Fruit fly (Drosophila melanogaster) whole organism, embryonic: ENCODE results near the gene CG5639.
A peak's percentile ranks its signal among the peaks of the same experiment; 100 is the strongest.

Source experiments
- Awh ChIP-seq: fragments of 200-800 bp; sonication (Bioruptor generic); IDR thresholded peaks from 2 replicates; pipeline ENCODE4, ENCODE4 v1.3.6; 2022; ENCODE audit warnings: missing biosample characterization, missing genetic modification characterization
- BEAF-32 ChIP-seq: fragments of 200-800 bp; sonication (Bioruptor generic); optimal IDR thresholded peaks from 3 replicates; lab custom pipeline; 2017; ENCODE audit warnings: missing biosample characterization, missing genetic modification characterization, mild to moderate bottlenecking, moderate library complexity, missing genetic modification reagents
- Blimp-1 ChIP-seq: fragments of 200-800 bp; sonication (Bioruptor generic); optimal IDR thresholded peaks from 3 replicates; lab custom pipeline; 2018; ENCODE audit warnings: missing biosample characterization, missing genetic modification characterization, mild to moderate bottlenecking, moderate library complexity, missing genetic modification reagents
- CG10321 ChIP-seq: fragments of 200-800 bp; sonication (Bioruptor generic); IDR thresholded peaks from 2 replicates; pipeline ENCODE4 v1.3.6; 2022; ENCODE audit warnings: missing biosample characterization, missing genetic modification characterization
- CG10431 ChIP-seq: fragments of 200-800 bp; sonication (Bioruptor generic); optimal IDR thresholded peaks from 3 replicates; lab custom pipeline; 2018; ENCODE audit warnings: missing biosample characterization, mild to moderate bottlenecking, missing genetic modification characterization
- CG10565 ChIP-seq: fragments of 200-800 bp; sonication (Bioruptor generic); optimal IDR thresholded peaks from 3 replicates; lab custom pipeline; 2016; ENCODE audit warnings: missing biosample characterization, mild to moderate bottlenecking, missing genetic modification characterization
- CG11456 ChIP-seq: fragments of 200-800 bp; sonication (Bioruptor generic); IDR thresholded peaks from 3 replicates; pipeline ENCODE4 v1.3.6; 2022; ENCODE audit warnings: missing biosample characterization, missing genetic modification characterization
- CG12155 ChIP-seq: fragments of 200-800 bp; sonication (Bioruptor generic); optimal IDR thresholded peaks from 3 replicates; lab custom pipeline; 2016; ENCODE audit warnings: missing biosample characterization, missing genetic modification characterization
- CG12391 ChIP-seq: fragments of 200-800 bp; sonication (Bioruptor generic); optimal IDR thresholded peaks from 3 replicates; lab custom pipeline; 2018; ENCODE audit warnings: missing biosample characterization, mild to moderate bottlenecking, missing genetic modification characterization, moderate library complexity
- CG12769 ChIP-seq: fragments of 200-800 bp; sonication (Bioruptor generic); optimal IDR thresholded peaks from 2 replicates; lab custom pipeline; 2019; ENCODE audit warnings: missing biosample characterization, mild to moderate bottlenecking, missing genetic modification characterization, moderate library complexity
- CG12942 ChIP-seq: fragments of 200-800 bp; sonication (Bioruptor generic); optimal IDR thresholded peaks from 3 replicates; lab custom pipeline; 2016; ENCODE audit warnings: missing biosample characterization, missing genetic modification characterization
- CG13123 ChIP-seq: fragments of 200-800 bp; sonication (Bioruptor generic); optimal IDR thresholded peaks from 2 replicates; lab custom pipeline; 2016; ENCODE audit warnings: missing biosample characterization, missing genetic modification characterization
- CG14667 ChIP-seq: fragments of 200-800 bp; sonication (Bioruptor generic); IDR thresholded peaks from 2 replicates; pipeline ENCODE4 v1.3.6; 2022; ENCODE audit warnings: missing biosample characterization, missing genetic modification characterization
- CG15269 ChIP-seq: fragments of 200-800 bp; sonication (Bioruptor generic); optimal IDR thresholded peaks from 2 replicates; lab custom pipeline; 2018; ENCODE audit warnings: missing biosample characterization, mild to moderate bottlenecking, missing genetic modification characterization, moderate library complexity
- CG1529 ChIP-seq: fragments of 200-800 bp; sonication (Bioruptor generic); optimal IDR thresholded peaks from 3 replicates; lab custom pipeline; 2018; ENCODE audit warnings: missing biosample characterization, missing genetic modification characterization
- CG17361 ChIP-seq: fragments of 200-800 bp; sonication (Bioruptor generic); IDR thresholded peaks from 3 replicates; pipeline ENCODE4 v1.3.6; 2022; ENCODE audit warnings: missing biosample characterization, missing genetic modification characterization
- CG18262 ChIP-seq: fragments of 200-800 bp; optimal IDR thresholded peaks from 3 replicates; lab custom pipeline; 2019; ENCODE audit warnings: missing biosample characterization, mild to moderate bottlenecking, missing genetic modification characterization, moderate library complexity
- CG2678 ChIP-seq: fragments of 200-800 bp; sonication (Bioruptor generic); optimal IDR thresholded peaks from 3 replicates; lab custom pipeline; 2019; ENCODE audit warnings: missing biosample characterization, mild to moderate bottlenecking, missing genetic modification characterization, moderate library complexity
- CG2875 ChIP-seq: fragments of 200-800 bp; sonication (Bioruptor generic); optimal IDR thresholded peaks from 2 replicates; lab custom pipeline; 2017; ENCODE audit warnings: missing biosample characterization, mild to moderate bottlenecking, missing genetic modification characterization, missing genetic modification reagents
- CG31224 ChIP-seq: fragments of 200-800 bp; sonication (Bioruptor generic); IDR thresholded peaks from 2 replicates; pipeline ENCODE4 v1.3.6; 2022; ENCODE audit warnings: missing biosample characterization, missing genetic modification characterization
- CG5953 ChIP-seq: fragments of 200-800 bp; sonication (Bioruptor generic); IDR thresholded peaks from 2 replicates; pipeline ENCODE4 v1.3.6; 2022; ENCODE audit warnings: missing biosample characterization, missing genetic modification characterization
- CG6254 ChIP-seq: fragments of 200-800 bp; sonication (Bioruptor generic); optimal IDR thresholded peaks from 3 replicates; lab custom pipeline; 2017; ENCODE audit warnings: mild to moderate bottlenecking, missing biosample characterization, missing genetic modification reagents, missing genetic modification characterization
- CG7271 ChIP-seq: fragments of 200-800 bp; sonication (Bioruptor generic); optimal IDR thresholded peaks from 2 replicates; lab custom pipeline; 2018; ENCODE audit warnings: missing biosample characterization, mild to moderate bottlenecking, missing genetic modification characterization, moderate library complexity
- CG9817 ChIP-seq: fragments of 200-800 bp; sonication (Bioruptor generic); optimal IDR thresholded peaks from 2 replicates; lab custom pipeline; 2018; ENCODE audit warnings: missing biosample characterization, mild to moderate bottlenecking, missing genetic modification characterization, moderate library complexity
- Chrac-16 ChIP-seq: fragments of 200-800 bp; sonication (Bioruptor generic); optimal IDR thresholded peaks from 3 replicates; lab custom pipeline; 2016; ENCODE audit warnings: missing biosample characterization, missing genetic modification characterization
- Dll ChIP-seq: fragments of 200-800 bp; sonication (Bioruptor generic); IDR thresholded peaks from 4 replicates; pipeline ENCODE4 v1.3.6; 2022; ENCODE audit warnings: missing biosample characterization, missing genetic modification characterization; ENCODE audit not compliant: partially characterized antibody
- Elba2 ChIP-seq: fragments of 200-800 bp; sonication (Bioruptor generic); optimal IDR thresholded peaks from 3 replicates; lab custom pipeline; 2016; ENCODE audit warnings: missing biosample characterization, missing genetic modification characterization
- HLH54F ChIP-seq: fragments of 200-800 bp; sonication (Bioruptor generic); optimal IDR thresholded peaks from 3 replicates; lab custom pipeline; 2016; ENCODE audit warnings: missing biosample characterization, missing genetic modification characterization
- Hey ChIP-seq: fragments of 200-800 bp; sonication (Bioruptor generic); optimal IDR thresholded peaks from 3 replicates; lab custom pipeline; 2018; ENCODE audit warnings: missing biosample characterization, mild to moderate bottlenecking, missing genetic modification characterization
- Lim3 ChIP-seq: fragments of 200-800 bp; sonication (Bioruptor generic); IDR thresholded peaks from 2 replicates; pipeline ENCODE4 v1.3.6; 2022; ENCODE audit warnings: missing biosample characterization, missing genetic modification characterization
- MBD-R2 ChIP-seq: fragments of 200-800 bp; sonication (Bioruptor generic); IDR thresholded peaks from 2 replicates; pipeline ENCODE4 v1.3.6; 2022; ENCODE audit warnings: missing biosample characterization, missing genetic modification characterization
- Oaz ChIP-seq: fragments of 200-800 bp; sonication (Bioruptor generic); IDR thresholded peaks from 2 replicates; pipeline ENCODE4 v1.3.6; 2022; ENCODE audit warnings: missing biosample characterization, missing genetic modification characterization
- PHDP ChIP-seq: fragments of 200-800 bp; sonication (Bioruptor generic); optimal IDR thresholded peaks from 3 replicates; lab custom pipeline; 2018; ENCODE audit warnings: missing biosample characterization, mild to moderate bottlenecking, missing genetic modification characterization, moderate library complexity
- Taf1 ChIP-seq: fragments of 200-800 bp; sonication (Bioruptor generic); IDR thresholded peaks from 2 replicates; pipeline ENCODE4 v1.3.6; 2022; ENCODE audit warnings: missing biosample characterization, missing genetic modification characterization
- Usf ChIP-seq: fragments of 200-800 bp; sonication (Bioruptor generic); optimal IDR thresholded peaks from 2 replicates; lab custom pipeline; 2017; ENCODE audit warnings: missing genotype, missing biosample characterization, missing genetic modification characterization
- ac ChIP-seq: fragments of 200-800 bp; sonication (Bioruptor generic); optimal IDR thresholded peaks from 3 replicates; lab custom pipeline; 2017; ENCODE audit warnings: missing biosample characterization, mild to moderate bottlenecking, missing genetic modification characterization
- aop ChIP-seq: fragments of 200-800 bp; sonication (Bioruptor generic); IDR thresholded peaks from 2 replicates; pipeline ENCODE4 v1.3.6; 2022; ENCODE audit warnings: missing biosample characterization, missing genetic modification characterization
- fd3F ChIP-seq: fragments of 200-800 bp; sonication (Bioruptor generic); optimal IDR thresholded peaks from 2 replicates; lab custom pipeline; 2018; ENCODE audit warnings: missing biosample characterization, mild to moderate bottlenecking, missing genetic modification characterization, moderate library complexity
- hkb ChIP-seq, 2 experiments: fragments of 200-800 bp in 1 of 2; fragments of >200 bp in 1 of 2; sonication (Bioruptor generic) in 1 of 2; IDR thresholded peaks in 1 of 2; optimal IDR thresholded peaks in 1 of 2; 2 replicates each; pipeline versions ENCODE4 v1.3.6 to Lab custom; 2017 to 2022; ENCODE audit warnings: missing biosample characterization in 1 of 2, missing genetic modification characterization in 1 of 2
- maf-S ChIP-seq: fragments of 200-800 bp; sonication (Bioruptor generic); optimal IDR thresholded peaks from 2 replicates; lab custom pipeline; 2016; ENCODE audit warnings: missing biosample characterization, missing genetic modification characterization
- nerfin-1 ChIP-seq: fragments of 200-800 bp; sonication (Bioruptor generic); optimal IDR thresholded peaks from 3 replicates; lab custom pipeline; 2019; ENCODE audit warnings: missing biosample characterization, mild to moderate bottlenecking, missing genetic modification characterization, moderate library complexity
- nerfin-2 ChIP-seq: fragments of 200-800 bp; sonication (Bioruptor generic); IDR thresholded peaks from 2 replicates; pipeline ENCODE4 v1.3.6; 2022; ENCODE audit warnings: missing biosample characterization, missing genetic modification characterization; ENCODE audit not compliant: partially characterized antibody
- p53 ChIP-seq: fragments of 200-800 bp; sonication (Bioruptor generic); optimal IDR thresholded peaks from 2 replicates; lab custom pipeline; 2016; ENCODE audit warnings: missing biosample characterization, missing genetic modification characterization
- ro ChIP-seq: fragments of 200-800 bp; sonication (Bioruptor generic); IDR thresholded peaks from 2 replicates; pipeline ENCODE4 v1.3.6; 2022; ENCODE audit warnings: missing biosample characterization, missing genetic modification characterization
- slou ChIP-seq: fragments of 200-800 bp; sonication (Bioruptor generic); optimal IDR thresholded peaks from 3 replicates; lab custom pipeline; 2016; ENCODE audit warnings: missing biosample characterization, missing genetic modification characterization
- stwl ChIP-seq: fragments of 200-800 bp; sonication (Bioruptor generic); optimal IDR thresholded peaks from 3 replicates; lab custom pipeline; 2018; ENCODE audit warnings: missing biosample characterization, mild to moderate bottlenecking, missing genetic modification characterization, moderate library complexity
- sug ChIP-seq: fragments of 200-800 bp; optimal IDR thresholded peaks from 2 replicates; lab custom pipeline; 2019; ENCODE audit warnings: missing biosample characterization, mild to moderate bottlenecking, missing genetic modification characterization, moderate library complexity
- tio ChIP-seq: fragments of 200-800 bp; sonication (Bioruptor generic); optimal IDR thresholded peaks from 2 replicates; lab custom pipeline; 2017; ENCODE audit warnings: missing biosample characterization, missing genetic modification characterization, inconsistent platforms
- vnd ChIP-seq: fragments of 200-800 bp; sonication (Bioruptor generic); IDR thresholded peaks from 3 replicates; pipeline ENCODE4 v1.3.6; 2022; ENCODE audit warnings: missing biosample characterization, missing genetic modification characterization; ENCODE audit not compliant: partially characterized antibody
- wdn ChIP-seq: fragments of 200-800 bp; sonication (Bioruptor generic); IDR thresholded peaks from 2 replicates; pipeline ENCODE4 v1.3.6; 2022; ENCODE audit warnings: missing biosample characterization, missing genetic modification characterization

CG5639 gene

dm6 chr3R:27556972-27557371 is 39.0 kb downstream of the CG5639 start (continued):
- TF ChIP-seq CG12769 (tag; lab: Kevin White, UChicago) (peak; percentile 28), Dll (GFP tag; lab: Robert Waterston, UW) (no peak), CG12391 (no peak), Blimp-1 (GFP tag; lab: Kevin White, UChicago) (no peak), CG10321 (GFP tag; lab: Robert Waterston, UW) (no peak), CG17361 (GFP tag; lab: Robert Waterston, UW) (peak; percentile 41; the same call in 2 of the 3 replicates), HLH54F (GFP tag; lab: Kevin White, UChicago) (no peak), Usf (no peak), fd3F (no peak), CG12942 (GFP tag; lab: Kevin White, UChicago) (no peak), MBD-R2 (GFP tag; lab: Robert Waterston, UW) (0 out of 2 replicates have a peak, but pooled peaks have one; percentile 23), sug (tag; lab: Kevin White, UChicago) (peak; percentile 1), nerfin-1 (tag; lab: Kevin White, UChicago) (no peak), CG11456 (peak; percentile 78), CG31224 (GFP tag; lab: Robert Waterston, UW) (peak; percentile 25; the same call in 1 of the 2 replicates), Taf1 (GFP tag; lab: Robert Waterston, UW) (peak; percentile 21; the same call in 1 of the 2 replicates), CG10431 (GFP tag; lab: Kevin White, UChicago) (no peak), Elba2 (GFP tag; lab: Kevin White, UChicago) (no peak), BEAF-32 (no peak), stwl (no peak), CG18262 (peak; percentile 7), nerfin-2 (GFP tag; lab: Robert Waterston, UW) (no peak), CG9817 (tag; lab: Kevin White, UChicago) (peak; percentile 29), CG6254 (GFP tag; lab: Kevin White, UChicago) (no peak), CG7271 (tag; lab: Kevin White, UChicago) (no peak), CG14667 (GFP tag; lab: Robert Waterston, UW) (no peak), CG12155 (GFP tag; lab: Kevin White, UChicago) (no peak), ro (GFP tag; lab: Robert Waterston, UW) (no peak), Lim3 (GFP tag; lab: Robert Waterston, UW) (no peak), Oaz (0 out of 2 replicates have a peak, but pooled peaks have one; percentile 26), CG5953 (GFP tag; lab: Robert Waterston, UW) (no peak), CG2678 (tag; lab: Kevin White, UChicago) (peak; percentile 36), aop (GFP tag; lab: Robert Waterston, UW) (no peak), hkb (optimal IDR thresholded peaks at IDR 0.05; lab: Kevin White, UChicago) (no peak), hkb (GFP tag; IDR thresholded peaks at IDR 0.05; lab: Robert Waterston, UW) (no peak), vnd (no peak), wdn (no peak), ac (GFP tag; lab: Kevin White, UChicago) (no peak), p53 (GFP tag; lab: Kevin White, UChicago) (no peak), Hey (tag; lab: Kevin White, UChicago) (no peak), Chrac-16 (no peak), PHDP (tag; lab: Kevin White, UChicago) (peak; percentile 22), slou (peak; percentile 31), CG13123 (GFP tag; lab: Kevin White, UChicago) (no peak), CG2875 (GFP tag; lab: Kevin White, UChicago) (no peak), CG1529 (no peak), maf-S (no peak), CG15269 (tag; lab: Kevin White, UChicago) (peak; percentile 52), tio (GFP tag; lab: Kevin White, UChicago) (no peak), Awh (no peak), CG10565 (GFP tag; lab: Kevin White, UChicago) (no peak)
